Fruit fly (Drosophila melanogaster) whole organism, embryonic: Measurements from ENCODE around the gene CG13658.

ENCODE experiments used
- B-H2 ChIP-seq: fragments of 200-800 bp; sonication (Bioruptor generic); optimal IDR thresholded peaks from 2 replicates; lab custom pipeline; 2018; ENCODE audit warnings: missing biosample characterization, mild to moderate bottlenecking, missing genetic modification characterization
- Bgb ChIP-seq: fragments of 200-800 bp; sonication (Bioruptor generic); IDR thresholded peaks from 2 replicates; pipeline ENCODE4 v1.3.6; 2022; ENCODE audit warnings: missing biosample characterization, missing genetic modification characterization; ENCODE audit not compliant: partially characterized antibody
- CG10267 ChIP-seq: fragments of 200-800 bp; sonication (Bioruptor generic); optimal IDR thresholded peaks from 2 replicates; lab custom pipeline; 2018; ENCODE audit warnings: missing biosample characterization, mild to moderate bottlenecking, missing genetic modification characterization, moderate library complexity
- CG12942 ChIP-seq: fragments of 200-800 bp; sonication (Bioruptor generic); optimal IDR thresholded peaks from 3 replicates; lab custom pipeline; 2016; ENCODE audit warnings: missing biosample characterization, missing genetic modification characterization
- CG15479 ChIP-seq: fragments of 200-800 bp; sonication (Bioruptor generic); optimal IDR thresholded peaks from 3 replicates; lab custom pipeline; 2019; ENCODE audit warnings: missing biosample characterization, mild to moderate bottlenecking, missing genetic modification characterization, moderate library complexity
- CG15696 ChIP-seq: fragments of 200-800 bp; sonication (Bioruptor generic); optimal IDR thresholded peaks from 2 replicates; lab custom pipeline; 2019; ENCODE audit warnings: missing biosample characterization, mild to moderate bottlenecking, missing genetic modification characterization, moderate library complexity
- CG17361 ChIP-seq: fragments of 200-800 bp; sonication (Bioruptor generic); IDR thresholded peaks from 3 replicates; pipeline ENCODE4 v1.3.6; 2022; ENCODE audit warnings: missing biosample characterization, missing genetic modification characterization
- CG33213 ChIP-seq: fragments of 200-800 bp; sonication (Bioruptor generic); optimal IDR thresholded peaks from 3 replicates; lab custom pipeline; 2016; ENCODE audit warnings: missing biosample characterization, missing genetic modification characterization
- CG3995 ChIP-seq: fragments of 200-800 bp; sonication (Bioruptor generic); optimal IDR thresholded peaks from 3 replicates; lab custom pipeline; 2016; ENCODE audit warnings: missing biosample characterization, missing genetic modification characterization
- CG42726 ChIP-seq: fragments of 200-800 bp; sonication (Bioruptor generic); IDR thresholded peaks from 2 replicates; pipeline ENCODE4 v1.3.6; 2022; ENCODE audit warnings: missing biosample characterization, missing genetic modification characterization; ENCODE audit not compliant: partially characterized antibody
- CG4707 ChIP-seq: fragments of 200-800 bp; sonication (Bioruptor generic); optimal IDR thresholded peaks from 2 replicates; lab custom pipeline; 2018; ENCODE audit warnings: missing biosample characterization, mild to moderate bottlenecking, missing genetic modification characterization, moderate library complexity
- CG6791 ChIP-seq: fragments of 200-800 bp; sonication (Bioruptor generic); IDR thresholded peaks from 3 replicates; pipeline ENCODE4 v1.3.6; 2022; ENCODE audit warnings: missing biosample characterization, missing genetic modification characterization; ENCODE audit not compliant: partially characterized antibody
- CG8290 ChIP-seq, 3 experiments: fragments of 200-800 bp; sonication (Bioruptor generic); optimal IDR thresholded peaks; 2 replicates each; lab custom pipeline; 2016 to 2019; ENCODE audit warnings: missing biosample characterization in 3 of 3, missing genetic modification characterization in 3 of 3, mild to moderate bottlenecking in 2 of 3, moderate library complexity in 1 of 3
- CG8359 ChIP-seq: fragments of 200-800 bp; sonication (Bioruptor generic); optimal IDR thresholded peaks from 2 replicates; lab custom pipeline; 2017; ENCODE audit warnings: missing biosample characterization, mild to moderate bottlenecking, missing genetic modification characterization, borderline replicate concordance
- CG8924 ChIP-seq: fragments of 200-800 bp; optimal IDR thresholded peaks from 3 replicates; lab custom pipeline; 2019; ENCODE audit warnings: missing biosample characterization, mild to moderate bottlenecking, missing genetic modification characterization, moderate library complexity
- Dek ChIP-seq: fragments of 200-800 bp; sonication (Bioruptor generic); optimal IDR thresholded peaks from 3 replicates; lab custom pipeline; 2019; ENCODE audit warnings: missing biosample characterization, mild to moderate bottlenecking, missing genetic modification characterization, moderate library complexity
- Dref ChIP-seq: fragments of 200-800 bp; sonication (Bioruptor generic); IDR thresholded peaks from 2 replicates; pipeline ENCODE4 v1.3.6; 2022; ENCODE audit warnings: missing biosample characterization, missing genetic modification characterization
- E2f2 ChIP-seq: fragments of 200-800 bp; sonication (Bioruptor generic); IDR thresholded peaks from 2 replicates; pipeline ENCODE4 v1.3.6; 2022; ENCODE audit warnings: missing biosample characterization, missing genetic modification characterization
- Med ChIP-seq: fragments of 200-800 bp; sonication (Bioruptor generic); peaks from one replicate; lab custom pipeline; 2016; ENCODE audit warnings: missing biosample characterization, missing genetic modification characterization, mild to moderate bottlenecking, inconsistent platforms, moderate library complexity
- Myb ChIP-seq: fragments of 200-800 bp; sonication (Bioruptor generic); optimal IDR thresholded peaks from 2 replicates; lab custom pipeline; 2016; ENCODE audit warnings: missing biosample characterization, missing genetic modification characterization
- Nf-YC ChIP-seq: fragments of 200-800 bp; optimal IDR thresholded peaks from 3 replicates; lab custom pipeline; 2019; ENCODE audit warnings: missing biosample characterization, mild to moderate bottlenecking, missing genetic modification characterization, moderate library complexity
- Opbp ChIP-seq: fragments of 200-800 bp; sonication (Bioruptor generic); IDR thresholded peaks from 3 replicates; pipeline ENCODE4 v1.3.6; 2022; ENCODE audit warnings: missing biosample characterization, missing genetic modification characterization; ENCODE audit not compliant: partially characterized antibody
- PHDP ChIP-seq: fragments of 200-800 bp; sonication (Bioruptor generic); optimal IDR thresholded peaks from 3 replicates; lab custom pipeline; 2018; ENCODE audit warnings: missing biosample characterization, mild to moderate bottlenecking, missing genetic modification characterization, moderate library complexity
- Rfx ChIP-seq: fragments of 200-800 bp; sonication (Bioruptor generic); IDR thresholded peaks from 2 replicates; pipeline ENCODE4 v1.3.6; 2022; ENCODE audit warnings: missing biosample characterization, missing genetic modification characterization
- Sin3A ChIP-seq: fragments of >200 bp; optimal IDR thresholded peaks from 2 replicates; lab custom pipeline; 2018
- Ssrp ChIP-seq: fragments of 200-800 bp; sonication (Bioruptor generic); optimal IDR thresholded peaks from 2 replicates; lab custom pipeline; 2018; ENCODE audit warnings: missing biosample characterization, mild to moderate bottlenecking, missing genetic modification characterization, moderate library complexity
- amos ChIP-seq: fragments of 200-800 bp; sonication (Bioruptor generic); IDR thresholded peaks from 2 replicates; pipeline ENCODE4 v1.3.6; 2022; ENCODE audit warnings: missing biosample characterization, missing genetic modification characterization; ENCODE audit not compliant: partially characterized antibody
- chif ChIP-seq, 2 experiments: fragments of 200-800 bp; sonication (Bioruptor generic); optimal IDR thresholded peaks; 3 replicates each; lab custom pipeline; 2016; ENCODE audit warnings: missing biosample characterization in 2 of 2, missing genetic modification characterization in 2 of 2
- danr ChIP-seq: fragments of 200-800 bp; sonication (Bioruptor generic); IDR thresholded peaks from 2 replicates; pipeline ENCODE4 v1.3.6; 2022; ENCODE audit warnings: missing biosample characterization, missing genetic modification characterization
- dimm ChIP-seq: fragments of 200-800 bp; sonication (Bioruptor generic); IDR thresholded peaks from 2 replicates; pipeline ENCODE4 v1.3.6; 2022; ENCODE audit warnings: missing biosample characterization, missing genetic modification characterization
- dpn ChIP-seq, 2 experiments: fragments of 200-800 bp; sonication (Bioruptor generic); optimal IDR thresholded peaks; 3 replicates each; lab custom pipeline; 2016; ENCODE audit warnings: missing biosample characterization in 2 of 2, missing genetic modification characterization in 2 of 2
- hb ChIP-seq: fragments of 200-800 bp; sonication (Bioruptor generic); IDR thresholded peaks from 3 replicates; pipeline ENCODE4 v1.3.6; 2022; ENCODE audit warnings: missing biosample characterization, missing genetic modification characterization; ENCODE audit not compliant: partially characterized antibody
- knrl ChIP-seq: fragments of 200-800 bp; sonication (Bioruptor generic); IDR thresholded peaks from 3 replicates; pipeline ENCODE4 v1.3.6; 2022; ENCODE audit warnings: missing biosample characterization, missing genetic modification characterization; ENCODE audit not compliant: partially characterized antibody
- nerfin-2 ChIP-seq: fragments of 200-800 bp; sonication (Bioruptor generic); IDR thresholded peaks from 2 replicates; pipeline ENCODE4 v1.3.6; 2022; ENCODE audit warnings: missing biosample characterization, missing genetic modification characterization; ENCODE audit not compliant: partially characterized antibody
- pzg ChIP-seq: fragments of 200-800 bp; sonication (Bioruptor generic); optimal IDR thresholded peaks from 3 replicates; lab custom pipeline; 2018; ENCODE audit warnings: missing biosample characterization, mild to moderate bottlenecking, missing genetic modification characterization, moderate library complexity
- rib ChIP-seq: fragments of 200-800 bp; sonication (Bioruptor generic); IDR thresholded peaks from 2 replicates; pipeline ENCODE4 v1.3.6; 2022; ENCODE audit warnings: missing biosample characterization, missing genetic modification characterization
- sd ChIP-seq: fragments of 200-800 bp; sonication (Bioruptor generic); optimal IDR thresholded peaks from 3 replicates; lab custom pipeline; 2018; ENCODE audit warnings: missing biosample characterization, mild to moderate bottlenecking, missing genetic modification characterization, moderate library complexity
- stwl ChIP-seq: fragments of 200-800 bp; sonication (Bioruptor generic); optimal IDR thresholded peaks from 3 replicates; lab custom pipeline; 2018; ENCODE audit warnings: missing biosample characterization, mild to moderate bottlenecking, missing genetic modification characterization, moderate library complexity
- sug ChIP-seq: fragments of 200-800 bp; optimal IDR thresholded peaks from 2 replicates; lab custom pipeline; 2019; ENCODE audit warnings: missing biosample characterization, mild to moderate bottlenecking, missing genetic modification characterization, moderate library complexity
- tap ChIP-seq: fragments of 200-800 bp; optimal IDR thresholded peaks from 3 replicates; lab custom pipeline; 2019; ENCODE audit warnings: missing biosample characterization, mild to moderate bottlenecking, missing genetic modification characterization, moderate library complexity
- trem ChIP-seq: fragments of 200-800 bp; optimal IDR thresholded peaks from 3 replicates; lab custom pipeline; 2019; ENCODE audit warnings: missing biosample characterization, mild to moderate bottlenecking, missing genetic modification characterization, moderate library complexity
- zen ChIP-seq: fragments of 200-800 bp; sonication (Bioruptor generic); optimal IDR thresholded peaks from 3 replicates; lab custom pipeline; 2018; ENCODE audit warnings: missing biosample characterization, mild to moderate bottlenecking, missing genetic modification characterization, moderate library complexity

CG13658 gene

dm6 chr3R:25245052-25245813 lies 42.0 kb upstream of the CG13658 start, which contains the start of gene bam (continued):
- TF ChIP-seq CG8924 (tag; lab: Kevin White, UChicago) (peak; percentile 4), rib (GFP tag; lab: Robert Waterston, UW) (no peak), danr (GFP tag; lab: Robert Waterston, UW) (no peak), Opbp (0 out of 3 replicates have a peak, but pooled peaks have one; percentile 31), E2f2 (GFP tag; lab: Robert Waterston, UW) (peak; percentile 97), chif (GFP tag; optimal IDR thresholded peaks at IDR 0.05; lab: Kevin White, UChicago) (no peak), dpn (GFP tag; optimal IDR thresholded peaks at IDR 0.05; lab: Kevin White, UChicago) (peak in 1 of 2 experiments; percentile 24), Sin3A (lab: Kevin White, UChicago) (no peak), Ssrp (tag; lab: Kevin White, UChicago) (peak; percentile 34), dimm (GFP tag; lab: Robert Waterston, UW) (no peak), CG15479 (no peak), CG3995 (peak; percentile 38), nerfin-2 (GFP tag; lab: Robert Waterston, UW) (no peak), CG42726 (GFP tag; lab: Robert Waterston, UW) (peak; percentile 56; the same call in 1 of the 2 replicates), Rfx (GFP tag; lab: Robert Waterston, UW) (no peak), zen (tag; lab: Kevin White, UChicago) (no peak), Myb (peak; percentile 51), tap (tag; lab: Kevin White, UChicago) (peak; percentile 14), sd (tag; lab: Kevin White, UChicago) (peak; percentile 52), stwl (tag; lab: Kevin White, UChicago) (peak; percentile 83), amos (GFP tag; lab: Robert Waterston, UW) (peak; percentile 42), CG4707 (no peak), pzg (peak; percentile 81), Bgb (GFP tag; lab: Robert Waterston, UW) (peak; percentile 55; the same call in 1 of the 2 replicates), CG17361 (GFP tag; lab: Robert Waterston, UW) (0 out of 3 replicates have a peak, but pooled peaks have one; percentile 24), Nf-YC (tag; lab: Kevin White, UChicago) (peak; percentile 46), CG10267 (peak; percentile 53), Dref (GFP tag; lab: Robert Waterston, UW) (0 out of 2 replicates have a peak, but pooled peaks have one; percentile 32), CG15696 (tag; lab: Kevin White, UChicago) (peak; percentile 7), CG33213 (GFP tag; lab: Kevin White, UChicago) (peak; percentile 19), Med (GFP tag; lab: Kevin White, UChicago) (peak; percentile 56), CG6791 (GFP tag; lab: Robert Waterston, UW) (0 out of 3 replicates have a peak, but pooled peaks have one; percentile 47), PHDP (tag; lab: Kevin White, UChicago) (peak; percentile 4), CG8359 (GFP tag; lab: Kevin White, UChicago) (no peak), hb (GFP tag; lab: Robert Waterston, UW) (no peak), CG8290 (GFP tag; optimal IDR thresholded peaks at IDR 0.05; lab: Kevin White, UChicago) (peak; percentile 43), CG8290 (tag; optimal IDR thresholded peaks at IDR 0.05; lab: Kevin White, UChicago) (no peak), knrl (GFP tag; lab: Robert Waterston, UW) (peak; percentile 54; the same call in 2 of the 3 replicates), trem (peak; percentile 71), B-H2 (GFP tag; lab: Kevin White, UChicago) (peak; percentile 58), Dek (peak; percentile 45), sug (peak; percentile 46), CG12942 (GFP tag; lab: Kevin White, UChicago) (no peak)
